Worm (Caenorhabditis elegans) whole organism, L4/young adult: ENCODE data around the gene cest-26.

Experiments
- W03F9.2 ChIP-seq: fragments of 150-350 bp; optimal IDR thresholded peaks from 2 replicates; lab custom pipeline; 2014; ENCODE audit warnings: missing biosample characterization, missing genetic modification characterization
- dao-5 ChIP-seq: sonication (generic microtip); optimal IDR thresholded peaks from 2 replicates; lab custom pipeline; 2016; ENCODE audit warnings: missing genotype, missing genetic modification characterization, moderate library complexity, missing compliant biosample characterization
- him-1 ChIP-seq: sonication (generic microtip); optimal IDR thresholded peaks from 2 replicates; lab custom pipeline; 2016; ENCODE audit warnings: missing genotype, missing genetic modification reagents, missing genetic modification characterization, missing compliant biosample characterization

ce11 chrX:4413206-4413605 lies 24.2 kb downstream of the cest-26 start:
- TF ChIP-seq him-1 (tag; lab: Kevin White, UChicago), result no peak
- no peak for TF ChIP-seq dao-5 (tag; lab: Kevin White, UChicago)
- TF ChIP-seq W03F9.2, result no peak
